Fruit fly (Drosophila melanogaster): ENCODE results near the gene CG14711.

CG14711 gene

DNA sequence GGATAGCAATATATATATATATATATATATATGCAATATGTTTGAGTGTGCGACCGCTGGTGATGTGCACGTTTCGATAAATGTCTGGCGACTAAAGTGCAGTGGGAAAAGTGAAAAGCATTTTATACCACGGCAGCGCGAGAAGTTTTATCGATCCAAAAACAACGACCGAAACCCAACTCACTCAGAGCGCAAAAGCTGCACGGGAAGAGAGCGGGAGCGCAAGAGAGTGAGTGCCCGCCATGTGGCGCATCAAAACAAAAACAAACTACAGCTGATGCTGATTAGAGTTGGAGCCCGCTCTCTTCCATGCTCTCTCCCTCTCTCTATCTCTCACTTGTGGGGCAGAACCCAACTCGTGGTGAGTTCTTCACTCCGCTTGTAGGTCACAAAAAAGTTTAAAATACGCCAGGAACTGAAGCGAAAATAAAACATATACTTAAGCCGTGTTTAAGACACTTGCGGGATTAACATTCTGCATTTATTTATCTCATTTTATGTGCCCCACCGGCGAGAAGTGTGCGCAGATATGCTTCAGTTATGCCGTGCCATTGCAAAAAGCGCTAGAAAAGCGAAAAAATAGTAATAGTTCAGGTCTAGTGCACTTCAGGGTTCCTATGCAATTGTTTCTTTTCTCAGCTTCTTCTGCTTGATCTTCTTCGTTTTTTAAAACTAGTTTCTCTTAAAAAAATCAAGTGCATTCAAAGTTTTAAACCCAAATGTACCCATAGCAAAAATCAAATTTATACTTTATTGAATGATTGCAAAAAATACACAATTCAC lies 18.3 kb upstream of the CG14711 start (continued):
- TF ChIP-seq gcm (GFP tag; optimal IDR thresholded peaks at IDR 0.05) (peak; percentile 44), zen2 (GFP tag; IDR thresholded peaks at IDR 0.05; ENCODE audit: partially characterized antibody) (peak; percentile 90; the same call in 2 of the 3 replicates), CG6254 (GFP tag; optimal IDR thresholded peaks at IDR 0.05) (peak; percentile 40), CG14860 (GFP tag; IDR thresholded peaks at IDR 0.05; ENCODE audit: partially characterized antibody) (0 out of 3 replicates have a peak, but pooled peaks have one; percentile 22), stc (GFP tag; IDR thresholded peaks at IDR 0.05) (peak; percentile 32; the same call in 1 of the 2 replicates), PHDP (tag; optimal IDR thresholded peaks at IDR 0.05) (peak; percentile 15), CG6791 (GFP tag; IDR thresholded peaks at IDR 0.05; ENCODE audit: partially characterized antibody) (0 out of 3 replicates have a peak, but pooled peaks have one; percentile 26), lilli (GFP tag; optimal IDR thresholded peaks at IDR 0.05) (no peak), Aef1 (GFP tag; IDR thresholded peaks at IDR 0.05) (peak; percentile 33; the same call in 1 of the 3 replicates), ci (GFP tag; IDR thresholded peaks at IDR 0.05) (peak; percentile 16; the same call in 1 of the 3 replicates), CG11085 (GFP tag; IDR thresholded peaks at IDR 0.05) (no peak), H2.0 (GFP tag; IDR thresholded peaks at IDR 0.05) (0 out of 2 replicates have a peak, but pooled peaks have one; percentile 3), Opbp (GFP tag; IDR thresholded peaks at IDR 0.05; ENCODE audit: partially characterized antibody) (peak; percentile 48; the same call in 1 of the 3 replicates), CG32532 (GFP tag; IDR thresholded peaks at IDR 0.05) (peak; percentile 68; the same call in 1 of the 2 replicates), GATAe (GFP tag; conservative IDR thresholded peaks at IDR 0.05) (no peak), crol (GFP tag; IDR thresholded peaks at IDR 0.05) (peak; percentile 43; the same call in 1 of the 2 replicates), CG6813 (GFP tag; optimal IDR thresholded peaks at IDR 0.05) (peak; percentile 38), Dfd (GFP tag; optimal IDR thresholded peaks at IDR 0.05) (no peak), CG13296 (GFP tag; optimal IDR thresholded peaks at IDR 0.05) (no peak), Dref (GFP tag; IDR thresholded peaks at IDR 0.05) (0 out of 2 replicates have a peak, but pooled peaks have one; percentile 36), CG17568 (GFP tag; optimal IDR thresholded peaks at IDR 0.05) (peak; percentile 22), Xrp1 (GFP tag; IDR thresholded peaks at IDR 0.05) (peak; percentile 9; the same call in 1 of the 2 replicates), nom (GFP tag; optimal IDR thresholded peaks at IDR 0.05) (peak; percentile 80), CG7963 (GFP tag; IDR thresholded peaks at IDR 0.05; ENCODE audit: partially characterized antibody) (peak; percentile 52; the same call in 2 of the 3 replicates), sens (GFP tag) (peak; percentile 60), wek (GFP tag; optimal IDR thresholded peaks at IDR 0.05) (peak; percentile 31), CG2678 (tag; optimal IDR thresholded peaks at IDR 0.05) (peak; percentile 5), so (GFP tag; IDR thresholded peaks at IDR 0.05) (peak; percentile 21; the same call in 1 of the 3 replicates), NfI (GFP tag; optimal IDR thresholded peaks at IDR 0.05) (no peak), Eip74EF (GFP tag; optimal IDR thresholded peaks at IDR 0.05) (peak in 1 of 2 experiments; percentile 4), D19A (tag; optimal IDR thresholded peaks at IDR 0.05) (peak; percentile 5), MTF-1 (GFP tag; optimal IDR thresholded peaks at IDR 0.05; ENCODE audit: borderline replicate concordance) (peak; percentile 25), stwl (tag; optimal IDR thresholded peaks at IDR 0.05) (peak; percentile 95), CG17385 (GFP tag; optimal IDR thresholded peaks at IDR 0.05) (peak; percentile 62), Deaf1 (tag; optimal IDR thresholded peaks at IDR 0.05) (peak; percentile 31), cg (GFP tag; optimal IDR thresholded peaks at IDR 0.05) (no peak), CG34224 (GFP tag; IDR thresholded peaks at IDR 0.05; ENCODE audit: partially characterized antibody) (peak; percentile 84), Med (GFP tag) (peak; percentile 60), Doc3 (GFP tag; IDR thresholded peaks at IDR 0.05; ENCODE audit: partially characterized antibody) (peak; percentile 50; the same call in 1 of the 3 replicates), Jarid2 (GFP tag; optimal IDR thresholded peaks at IDR 0.05) (peak; percentile 38), lbe (GFP tag; optimal IDR thresholded peaks at IDR 0.05) (peak; percentile 44), dati (GFP tag; IDR thresholded peaks at IDR 0.05) (no peak), sob (GFP tag; IDR thresholded peaks at IDR 0.05) (0 out of 2 replicates have a peak, but pooled peaks have one; percentile 20), CG6854 (GFP tag; optimal IDR thresholded peaks at IDR 0.05) (peak; percentile 54), CG7745 (tag; optimal IDR thresholded peaks at IDR 0.05) (no peak), CG6765 (GFP tag; optimal IDR thresholded peaks at IDR 0.05) (no peak)

All from whole organism, embryonic.